Worm (Caenorhabditis elegans) whole organism, early embryonic: ENCODE data around the gene ric-7.
"Not testable (repeated sequence)": the region's sequence is repeated elsewhere in the genome, so short reads cannot be mapped to it uniquely, and the experiment has no call there.

Experiments used
- B0310.2 ChIP-seq: sonication (generic microtip); optimal IDR thresholded peaks from 2 replicates; lab custom pipeline; 2016; ENCODE audit warnings: mild to moderate bottlenecking, missing genetic modification characterization, missing compliant biosample characterization
- F13C5.2 ChIP-seq: sonication (generic microtip); optimal IDR thresholded peaks from 2 replicates; lab custom pipeline; 2017; ENCODE audit warnings: mild to moderate bottlenecking, missing genetic modification characterization, inconsistent platforms, missing compliant biosample characterization
- aly-1 ChIP-seq: sonication (generic microtip); optimal IDR thresholded peaks from 2 replicates; lab custom pipeline; 2016; ENCODE audit warnings: missing genetic modification characterization, missing compliant biosample characterization
- ama-1 ChIP-seq: fragments of 150-350 bp; optimal IDR thresholded peaks from 2 replicates; lab custom pipeline; 2014
- ceh-13 ChIP-seq: fragments of 200-800 bp; sonication (Bioruptor generic); optimal IDR thresholded peaks from 2 replicates; lab custom pipeline; 2018; ENCODE audit warnings: mild to moderate bottlenecking, missing genetic modification characterization, missing compliant biosample characterization
- ceh-36 ChIP-seq: sonication (generic microtip); optimal IDR thresholded peaks from 2 replicates; lab custom pipeline; 2016; ENCODE audit warnings: missing genetic modification characterization, inconsistent platforms, missing compliant biosample characterization
- ets-7 ChIP-seq: sonication (generic microtip); optimal IDR thresholded peaks from 2 replicates; lab custom pipeline; 2016; ENCODE audit warnings: missing genotype, missing genetic modification characterization, missing compliant biosample characterization
- flt-1 ChIP-seq: fragments of 200-800 bp; sonication (Bioruptor generic); IDR thresholded peaks from 2 replicates; pipeline ENCODE4 v1.3.6; 2022; ENCODE audit warnings: missing genetic modification characterization, missing compliant biosample characterization
- hmbx-1 ChIP-seq: sonication (generic microtip); optimal IDR thresholded peaks from 2 replicates; lab custom pipeline; 2016; ENCODE audit warnings: mild to moderate bottlenecking, missing genetic modification characterization, missing compliant biosample characterization
- hmg-4 ChIP-seq: fragments of 200-800 bp; sonication (Bioruptor generic); optimal IDR thresholded peaks from 2 replicates; lab custom pipeline; 2018; ENCODE audit warnings: mild to moderate bottlenecking, missing genetic modification characterization, missing compliant biosample characterization
- hnd-1 ChIP-seq: sonication (generic microtip); optimal IDR thresholded peaks from 2 replicates; lab custom pipeline; 2016; ENCODE audit warnings: missing genetic modification characterization, missing compliant biosample characterization
- pes-1 ChIP-seq: fragments of 200-800 bp; sonication (Bioruptor generic); IDR thresholded peaks from 2 replicates; pipeline ENCODE4 v1.3.6; 2022; ENCODE audit warnings: missing genetic modification reagents, missing genetic modification characterization, missing compliant biosample characterization
- scrt-1 ChIP-seq: fragments of 200-800 bp; sonication (Bioruptor generic); IDR thresholded peaks from 2 replicates; pipeline ENCODE4 v1.3.6; 2022; ENCODE audit warnings: missing genetic modification characterization, missing compliant biosample characterization
- sea-1 ChIP-seq: fragments of 200-800 bp; sonication (Bioruptor generic); conservative IDR thresholded peaks from 2 replicates; pipeline ENCODE4 v1.3.6; 2022; ENCODE audit warnings: missing genetic modification characterization, missing compliant biosample characterization
- tbx-11 ChIP-seq: fragments of 200-800 bp; sonication (Bioruptor generic); IDR thresholded peaks from 2 replicates; pipeline ENCODE4 v1.3.6; 2022; ENCODE audit warnings: missing genetic modification characterization, missing compliant biosample characterization
- tbx-37 ChIP-seq: fragments of 200-800 bp; sonication (Bioruptor generic); conservative IDR thresholded peaks from 2 replicates; pipeline ENCODE4 v1.3.6; 2022; ENCODE audit warnings: missing genetic modification reagents, missing genetic modification characterization, missing compliant biosample characterization
- tra-4 ChIP-seq: sonication (generic microtip); optimal IDR thresholded peaks from 2 replicates; lab custom pipeline; 2017; ENCODE audit warnings: missing genetic modification characterization, missing compliant biosample characterization

Gene ric-7

ce11 chrV:14005812-14006211 is at the start of gene ric-7:
TSS of gene ric-7 (minus strand) at chrV:14005912.
- TF ChIP-seq scrt-1 (GFP tag; lab: Robert Waterston, UW) (no peak), tbx-11 (GFP tag; lab: Robert Waterston, UW) (peak; percentile 29; the same call in 1 of the 2 replicates), flt-1 (GFP tag; lab: Robert Waterston, UW) (no peak), hmbx-1 (tag; lab: Kevin White, UChicago) (no peak), ceh-36 (no peak)

- TF ChIP-seq tbx-37 (GFP tag; lab: Robert Waterston, UW): peak; percentile 87
- 0 out of 2 replicates have a peak, but pooled peaks have one; percentile 53 for TF ChIP-seq scrt-1 (GFP tag; lab: Robert Waterston, UW)
- 0 out of 2 replicates have a peak, but pooled peaks have one; percentile 28 for TF ChIP-seq tbx-11 (GFP tag; lab: Robert Waterston, UW)
- peak; percentile 53; the same call in 1 of the 2 replicates for TF ChIP-seq flt-1 (GFP tag; lab: Robert Waterston, UW)
- TF ChIP-seq pes-1 (GFP tag; lab: Robert Waterston, UW): peak; percentile 76; the same call in 1 of the 2 replicates
- TF ChIP-seq ets-7 (tag; lab: Kevin White, UChicago): peak; percentile 35
Observed at ce11 chrV:14055097-14055496, 49.4 kb upstream of the ric-7 start.

ce11 chrV:14049274-14049673 is 43.6 kb upstream of the ric-7 start, which contains the start of gene F58D12.1:
TSS of gene F58D12.1 (plus strand) at chrV:14049574.
- TF ChIP-seq ama-1 (lab: Kevin White, UChicago); aly-1 (tag; lab: Kevin White, UChicago); ceh-13: not testable (repeated sequence)

- TF ChIP-seq hmg-4 (GFP tag; lab: Kevin White, UChicago) (peak; percentile 17), scrt-1 (GFP tag; lab: Robert Waterston, UW) (peak; percentile 50; the same call in 1 of the 2 replicates), flt-1 (GFP tag; lab: Robert Waterston, UW) (0 out of 2 replicates have a peak, but pooled peaks have one; percentile 6), pes-1 (GFP tag; lab: Robert Waterston, UW) (peak; percentile 79; the same call in 1 of the 2 replicates), tbx-37 (GFP tag; lab: Robert Waterston, UW) (peak; percentile 58; the same call in 1 of the 2 replicates), sea-1 (peak; percentile 77)
Observed at ce11 chrV:14038328-14039084, 32.8 kb upstream of the ric-7 start, which contains the start of gene vps-39. TSS of gene vps-39 (minus strand) at chrV:14038378.

ce11 chrV:14033649-14034048 is 27.9 kb upstream of the ric-7 start, which contains the start of gene ins-10:
TSS of gene ins-10 (plus strand) at chrV:14033949.
- TF ChIP-seq tbx-11 (GFP tag; lab: Robert Waterston, UW): no peak

- TF ChIP-seq sea-1: peak; percentile 72; the same call in 1 of the 2 replicates
- no peak for TF ChIP-seq hnd-1
- TF ChIP-seq tra-4 (tag; lab: Kevin White, UChicago): no peak
- peak; percentile 2 for TF ChIP-seq B0310.2
- 0 out of 2 replicates have a peak, but pooled peaks have one; percentile 32 for TF ChIP-seq tbx-11 (GFP tag; lab: Robert Waterston, UW)
- peak; percentile 41 for TF ChIP-seq hmg-4 (GFP tag; lab: Kevin White, UChicago)
- peak; percentile 86 for TF ChIP-seq ama-1 (lab: Kevin White, UChicago)
- no peak for TF ChIP-seq F13C5.2 (tag; lab: Kevin White, UChicago)
- no peak for TF ChIP-seq ets-7 (tag; lab: Kevin White, UChicago)
- TF ChIP-seq aly-1 (tag; lab: Kevin White, UChicago): peak; percentile 36
Observed at ce11 chrV:14028256-14028743, 22.6 kb upstream of the ric-7 start.

- TF ChIP-seq tra-4 (tag; lab: Kevin White, UChicago): no peak
- TF ChIP-seq B0310.2: no peak
- no peak for TF ChIP-seq ama-1 (lab: Kevin White, UChicago)
- no peak for TF ChIP-seq hnd-1
- no peak for TF ChIP-seq pes-1 (GFP tag; lab: Robert Waterston, UW)
Observed at ce11 chrV:14027384-14027783, 21.7 kb upstream of the ric-7 start, which contains the start of gene T08G5.3. TSS of gene T08G5.3 (minus strand) at chrV:14027484.

- TF ChIP-seq hmg-4 (GFP tag; lab: Kevin White, UChicago) (no peak), ceh-36 (no peak), pes-1 (GFP tag; lab: Robert Waterston, UW) (no peak), B0310.2 (no peak), ceh-13 (no peak), tra-4 (tag; lab: Kevin White, UChicago) (no peak), tbx-37 (GFP tag; lab: Robert Waterston, UW) (no peak), scrt-1 (GFP tag; lab: Robert Waterston, UW) (no peak), aly-1 (tag; lab: Kevin White, UChicago) (no peak), flt-1 (GFP tag; lab: Robert Waterston, UW) (no peak), ets-7 (tag; lab: Kevin White, UChicago) (no peak), tbx-11 (GFP tag; lab: Robert Waterston, UW) (no peak), hmbx-1 (tag; lab: Kevin White, UChicago) (no peak), ama-1 (lab: Kevin White, UChicago) (no peak), F13C5.2 (tag; lab: Kevin White, UChicago) (no peak), hnd-1 (no peak), sea-1 (no peak)
Observed at ce11 chrV:14026194-14026593, 20.5 kb upstream of the ric-7 start, which contains the start of gene T08G5.2. TSS of gene T08G5.2 (minus strand) at chrV:14026294.
